Worm (Caenorhabditis elegans): Measurements from ENCODE around the gene oef-1.

oef-1 gene

DNA sequence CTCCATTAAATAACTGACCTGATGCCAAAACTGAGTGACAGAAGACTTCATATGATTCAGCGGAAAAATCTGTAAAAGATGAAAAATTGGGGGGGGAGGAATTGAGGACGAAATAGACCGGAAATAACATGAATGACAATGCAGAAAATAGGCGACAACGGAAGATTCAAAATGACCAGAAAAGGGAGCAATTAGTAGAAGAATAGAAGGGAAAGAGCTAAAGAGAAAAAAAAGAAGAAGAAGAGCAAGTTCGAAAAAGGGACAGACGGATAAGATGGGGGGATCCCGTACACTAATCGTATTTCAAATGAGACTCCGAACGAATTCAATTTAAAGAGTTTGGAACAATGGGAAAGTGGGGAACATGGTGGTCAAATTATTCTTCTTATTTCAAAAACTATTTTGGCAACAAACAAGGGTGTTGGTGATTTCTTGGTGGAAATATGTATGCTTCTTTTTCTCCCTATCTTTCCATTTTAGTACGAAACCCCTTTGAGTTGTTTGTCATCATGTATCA, 5.7 kb upstream of the oef-1 start, which contains the start of gene R05G6.10:
TSS of gene R05G6.10 (minus strand) at position 51 of the 517 bp plus-strand sequence.
- TF ChIP-seq fkh-3 (tag; optimal IDR thresholded peaks at IDR 0.05): no peak
- no peak for TF ChIP-seq ceh-79 (tag; optimal IDR thresholded peaks at IDR 0.05)
- no peak for TF ChIP-seq ztf-26 (tag; optimal IDR thresholded peaks at IDR 0.05)
- no peak for TF ChIP-seq snpc-1.3 (tag; optimal IDR thresholded peaks at IDR 0.05; ENCODE audit: insufficient read depth)
- TF ChIP-seq madf-6 (GFP tag; IDR thresholded peaks at IDR 0.05): no peak
- no peak for TF ChIP-seq hlh-26 (GFP tag; conservative IDR thresholded peaks at IDR 0.05)
- TF ChIP-seq lsl-1 (GFP tag; optimal IDR thresholded peaks at IDR 0.05): no peak
- no peak for TF ChIP-seq F39B2.1 (GFP tag; IDR thresholded peaks at IDR 0.05)
- TF ChIP-seq ceh-100 (GFP tag; IDR thresholded peaks at IDR 0.05): no peak
- TF ChIP-seq mes-4 (tag; optimal IDR thresholded peaks at IDR 0.05): no peak
- no peak for TF ChIP-seq rpc-1 (optimal IDR thresholded peaks at IDR 0.05)
- no peak for TF ChIP-seq rpc-1 (tag; optimal IDR thresholded peaks at IDR 0.05)
- TF ChIP-seq ets-4 (GFP tag; optimal IDR thresholded peaks at IDR 0.05): no peak
- TF ChIP-seq ceh-91 (GFP tag; IDR thresholded peaks at IDR 0.05): no peak
- TF ChIP-seq lin-54 (GFP tag; optimal IDR thresholded peaks at IDR 0.05): no peak
- no peak for TF ChIP-seq cebp-1 (GFP tag; IDR thresholded peaks at IDR 0.05)
- TF ChIP-seq cebp-1 (tag; optimal IDR thresholded peaks at IDR 0.05): no peak
- no peak for TF ChIP-seq lin-35 (GFP tag; optimal IDR thresholded peaks at IDR 0.05)
- no peak for TF ChIP-seq sea-2 (GFP tag; IDR thresholded peaks at IDR 0.05)
- no peak for TF ChIP-seq snpc-1.1 (tag; optimal IDR thresholded peaks at IDR 0.05; ENCODE audit: insufficient read depth)
- no peak for TF ChIP-seq lir-1 (GFP tag; conservative IDR thresholded peaks at IDR 0.05)
- no peak for TF ChIP-seq tlf-1 (GFP tag; optimal IDR thresholded peaks at IDR 0.05)

DNA sequence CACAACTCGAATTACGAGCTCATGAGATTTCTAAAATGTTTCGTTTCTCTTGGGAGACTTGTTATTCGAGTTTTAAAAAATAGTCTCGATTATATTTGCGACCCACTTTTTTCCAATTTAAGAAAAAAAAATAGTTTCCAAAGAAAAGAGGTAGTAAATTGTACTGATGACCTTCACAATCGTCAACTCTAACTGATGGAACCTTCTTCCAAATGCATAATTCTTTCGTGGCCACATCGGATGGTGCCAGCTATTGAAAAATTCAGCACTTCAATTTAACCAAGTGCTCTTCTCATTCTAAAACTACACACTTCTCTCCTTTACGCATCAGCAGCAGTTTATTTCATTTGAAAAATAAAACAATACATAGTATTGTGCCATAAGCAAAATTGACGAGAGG, 4.6 kb upstream of the oef-1 start:
- TF ChIP-seq him-1 (tag; optimal IDR thresholded peaks at IDR 0.05): peak; percentile 70
- no peak for TF ChIP-seq madf-6 (GFP tag; IDR thresholded peaks at IDR 0.05)
- TF ChIP-seq hrde-1 (tag; optimal IDR thresholded peaks at IDR 0.05; ENCODE audit: borderline replicate concordance): peak; percentile 37
- no peak for TF ChIP-seq ama-1 (optimal IDR thresholded peaks at IDR 0.05)
- peak in 1 of 2 experiments; percentile 11 for TF ChIP-seq ama-1 (GFP tag; optimal IDR thresholded peaks at IDR 0.05)
- TF ChIP-seq mel-28 (tag; optimal IDR thresholded peaks at IDR 0.05; ENCODE audit: borderline replicate concordance): no peak
- no peak for TF ChIP-seq ztf-6 (GFP tag; IDR thresholded peaks at IDR 0.05)
- TF ChIP-seq nhr-80 (tag; optimal IDR thresholded peaks at IDR 0.05): no peak
- no peak for TF ChIP-seq ceh-40 (GFP tag; IDR thresholded peaks at IDR 0.05)
- TF ChIP-seq lin-35 (GFP tag; optimal IDR thresholded peaks at IDR 0.05): no peak

- TF ChIP-seq ets-4 (GFP tag; optimal IDR thresholded peaks at IDR 0.05) (peak; percentile 86), ztf-3 (GFP tag; optimal IDR thresholded peaks at IDR 0.05) (no peak), him-1 (tag; optimal IDR thresholded peaks at IDR 0.05) (no peak), nhr-120 (GFP tag; IDR thresholded peaks at IDR 0.05) (0 out of 2 replicates have a peak, but pooled peaks have one; percentile 32), let-607 (tag; optimal IDR thresholded peaks at IDR 0.05) (peak; percentile 89 to 96), mcd-1 (GFP tag; IDR thresholded peaks at IDR 0.05) (peak; percentile 57), nfyb-1 (GFP tag; IDR thresholded peaks at IDR 0.05) (0 out of 2 replicates have a peak, but pooled peaks have one; percentile 25), rec-8 (tag; optimal IDR thresholded peaks at IDR 0.05) (no peak), ztf-18 (tag; optimal IDR thresholded peaks at IDR 0.05) (peak; percentile 55), lin-54 (GFP tag; optimal IDR thresholded peaks at IDR 0.05) (peak; percentile 36), cebp-1 (GFP tag; IDR thresholded peaks at IDR 0.05) (peak; percentile 33; the same call in 1 of the 2 replicates), cebp-1 (tag; optimal IDR thresholded peaks at IDR 0.05) (peak; percentile 16), attf-5 (GFP tag; optimal IDR thresholded peaks at IDR 0.05) (peak; percentile 58), rcor-1 (GFP tag; IDR thresholded peaks at IDR 0.05) (no peak), ceh-40 (GFP tag; IDR thresholded peaks at IDR 0.05) (no peak), nhr-90 (tag; optimal IDR thresholded peaks at IDR 0.05) (peak; percentile 41), ceh-58 (GFP tag; IDR thresholded peaks at IDR 0.05) (no peak), dox-1 (GFP tag; IDR thresholded peaks at IDR 0.05) (peak; percentile 66), lin-26 (GFP tag; IDR thresholded peaks at IDR 0.05) (peak; percentile 43), madf-6 (GFP tag; IDR thresholded peaks at IDR 0.05) (peak; percentile 31; the same call in 1 of the 2 replicates), Y53G8AR.9 (GFP tag; conservative IDR thresholded peaks at IDR 0.05) (no peak), nhr-80 (tag; optimal IDR thresholded peaks at IDR 0.05) (peak; percentile 96), tbp1 (GFP tag; optimal IDR thresholded peaks at IDR 0.05) (peak; percentile 12), ztf-28 (GFP tag; IDR thresholded peaks at IDR 0.05) (no peak)
Observed at ce11 chrIV:7549844-7550243, 1.6 kb downstream of the oef-1 start.

All from whole organism, young adult.